Worm (Caenorhabditis elegans): ENCODE measurements around the gene Y57G11C.36.

DNA sequence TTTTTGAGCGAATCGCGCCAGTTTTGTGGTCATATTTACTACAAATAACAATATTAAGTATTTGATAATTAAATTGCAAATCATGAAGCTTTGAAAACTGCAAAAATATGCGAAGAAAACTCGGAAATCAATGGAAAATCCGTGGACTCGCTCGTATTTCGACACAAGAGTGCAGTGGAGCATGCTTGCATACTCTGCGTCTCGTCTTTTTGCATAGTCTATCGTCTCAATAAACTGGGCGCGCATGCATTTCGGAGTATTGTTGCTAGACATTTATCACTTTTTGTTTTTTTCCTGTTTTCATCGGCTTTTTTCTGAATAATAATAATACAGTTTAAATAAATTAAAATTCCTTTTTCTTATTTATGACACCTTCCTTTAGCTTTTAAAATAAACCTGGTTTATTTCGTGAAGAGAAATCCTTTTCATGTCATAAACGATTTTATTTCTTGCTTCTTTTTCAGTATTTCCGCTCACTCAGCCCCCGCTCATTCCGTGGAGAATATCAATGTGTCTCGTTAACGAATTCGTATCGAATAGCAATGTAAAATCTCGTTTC, 5.8 kb downstream of the Y57G11C.36 start, which contains the start of the genes mrps-7 and Y57G11C.3:
- TF ChIP-seq flt-1 (GFP tag; IDR thresholded peaks at IDR 0.05) (no peak), klf-2 (GFP tag; conservative IDR thresholded peaks at IDR 0.05) (no peak), T22C8.4 (GFP tag; IDR thresholded peaks at IDR 0.05) (no peak), tab-1 (GFP tag; IDR thresholded peaks at IDR 0.05) (no peak), cog-1 (tag; optimal IDR thresholded peaks at IDR 0.05) (peak; percentile 73), med-1 (GFP tag; optimal IDR thresholded peaks at IDR 0.05; ENCODE audit: insufficient read depth) (no peak), ztf-23 (GFP tag; IDR thresholded peaks at IDR 0.05) (no peak), ref-1 (GFP tag; conservative IDR thresholded peaks at IDR 0.05) (no peak), ztf-29 (GFP tag; IDR thresholded peaks at IDR 0.05) (no peak)

All from whole organism, midembryonic.